Fruit fly (Drosophila melanogaster) whole organism, embryonic: Measurements from ENCODE around the gene Acp62F.

Experiments
- Abd-B ChIP-seq: fragments of 200-800 bp; sonication (Bioruptor generic); optimal IDR thresholded peaks from 2 replicates; lab custom pipeline; 2018; ENCODE audit warnings: missing biosample characterization, mild to moderate bottlenecking, missing genetic modification characterization, moderate library complexity
- B-H1 ChIP-seq: fragments of 200-800 bp; sonication (Bioruptor generic); IDR thresholded peaks from 3 replicates; pipeline ENCODE4 v1.3.6; 2022; ENCODE audit warnings: missing biosample characterization, missing genetic modification characterization
- Bdp1 ChIP-seq: fragments of 200-800 bp; sonication (Bioruptor generic); optimal IDR thresholded peaks from 3 replicates; lab custom pipeline; 2016; ENCODE audit warnings: missing biosample characterization, missing genetic modification characterization
- Blimp-1 ChIP-seq: fragments of 200-800 bp; sonication (Bioruptor generic); optimal IDR thresholded peaks from 3 replicates; lab custom pipeline; 2018; ENCODE audit warnings: missing biosample characterization, missing genetic modification characterization, mild to moderate bottlenecking, moderate library complexity, missing genetic modification reagents
- BtbVII ChIP-seq: fragments of 200-800 bp; sonication (Bioruptor generic); optimal IDR thresholded peaks from 3 replicates; lab custom pipeline; 2017; ENCODE audit warnings: missing biosample characterization, mild to moderate bottlenecking, missing genetic modification characterization
- CG10654 ChIP-seq: fragments of 200-800 bp; sonication (Bioruptor generic); optimal IDR thresholded peaks from 2 replicates; lab custom pipeline; 2016; ENCODE audit warnings: missing biosample characterization, missing genetic modification characterization
- CG11398 ChIP-seq: fragments of 200-800 bp; sonication (Bioruptor generic); optimal IDR thresholded peaks from 2 replicates; lab custom pipeline; 2016; ENCODE audit warnings: missing biosample characterization, missing genetic modification characterization
- CG11723 ChIP-seq: fragments of 200-800 bp; sonication (Bioruptor generic); optimal IDR thresholded peaks from 2 replicates; lab custom pipeline; 2017; ENCODE audit warnings: missing biosample characterization, mild to moderate bottlenecking, missing genetic modification characterization
- CG12104 ChIP-seq: fragments of 200-800 bp; sonication (Bioruptor generic); optimal IDR thresholded peaks from 3 replicates; lab custom pipeline; 2016; ENCODE audit warnings: missing biosample characterization, missing genetic modification characterization
- CG12942 ChIP-seq: fragments of 200-800 bp; sonication (Bioruptor generic); optimal IDR thresholded peaks from 3 replicates; lab custom pipeline; 2016; ENCODE audit warnings: missing biosample characterization, missing genetic modification characterization
- CG14860 ChIP-seq: fragments of 200-800 bp; sonication (Bioruptor generic); IDR thresholded peaks from 3 replicates; pipeline ENCODE4 v1.3.6; 2022; ENCODE audit warnings: missing biosample characterization, missing genetic modification characterization; ENCODE audit not compliant: partially characterized antibody
- CG17359 ChIP-seq: fragments of 200-800 bp; sonication (Bioruptor generic); optimal IDR thresholded peaks from 3 replicates; lab custom pipeline; 2018; ENCODE audit warnings: missing biosample characterization, mild to moderate bottlenecking, missing genetic modification characterization, moderate library complexity
- CG3407 ChIP-seq: fragments of 200-800 bp; sonication (Bioruptor generic); optimal IDR thresholded peaks from 2 replicates; lab custom pipeline; 2018; ENCODE audit warnings: missing biosample characterization, mild to moderate bottlenecking, missing genetic modification characterization
- CG3995 ChIP-seq: fragments of 200-800 bp; sonication (Bioruptor generic); optimal IDR thresholded peaks from 3 replicates; lab custom pipeline; 2016; ENCODE audit warnings: missing biosample characterization, missing genetic modification characterization
- CG6683 ChIP-seq: fragments of 200-800 bp; sonication (Bioruptor generic); optimal IDR thresholded peaks from 2 replicates; lab custom pipeline; 2017; ENCODE audit warnings: missing biosample characterization, mild to moderate bottlenecking, missing genetic modification characterization, missing genetic modification reagents
- CG6765 ChIP-seq: fragments of 200-800 bp; sonication (Bioruptor generic); optimal IDR thresholded peaks from 3 replicates; lab custom pipeline; 2017; ENCODE audit warnings: missing biosample characterization, mild to moderate bottlenecking, missing genetic modification characterization
- CG8478 ChIP-seq: fragments of >200 bp; optimal IDR thresholded peaks from 2 replicates; lab custom pipeline; 2018
- CG9609 ChIP-seq: fragments of 200-800 bp; sonication (Bioruptor generic); optimal IDR thresholded peaks from 3 replicates; lab custom pipeline; 2016; ENCODE audit warnings: missing biosample characterization, missing genetic modification characterization
- CG9876 ChIP-seq: fragments of 200-800 bp; sonication (Bioruptor generic); optimal IDR thresholded peaks from 2 replicates; lab custom pipeline; 2016; ENCODE audit warnings: missing biosample characterization, missing genetic modification characterization
- Dbx ChIP-seq: fragments of 200-800 bp; sonication (Bioruptor generic); IDR thresholded peaks from 3 replicates; pipeline ENCODE4 v1.3.6; 2022; ENCODE audit warnings: missing biosample characterization, missing genetic modification characterization
- Dip2 ChIP-seq: fragments of 200-800 bp; sonication (Bioruptor generic); IDR thresholded peaks from 2 replicates; pipeline ENCODE4 v1.3.6; 2022; ENCODE audit warnings: missing biosample characterization, missing genetic modification characterization
- Hr3 ChIP-seq: fragments of 200-800 bp; sonication (Bioruptor generic); optimal IDR thresholded peaks from 3 replicates; lab custom pipeline; 2016; ENCODE audit warnings: missing biosample characterization, missing genetic modification characterization
- MTF-1 ChIP-seq: fragments of 200-800 bp; sonication (Bioruptor generic); optimal IDR thresholded peaks from 2 replicates; lab custom pipeline; 2018; ENCODE audit warnings: missing biosample characterization, mild to moderate bottlenecking, missing genetic modification characterization, borderline replicate concordance
- Mad ChIP-seq: fragments of 200-800 bp; sonication (Bioruptor generic); optimal IDR thresholded peaks from 2 replicates; lab custom pipeline; 2016; ENCODE audit warnings: missing biosample characterization, missing genetic modification characterization
- Mrtf ChIP-seq: fragments of 200-800 bp; sonication (Bioruptor generic); IDR thresholded peaks from 3 replicates; pipeline ENCODE4 v1.3.6; 2022; ENCODE audit warnings: missing biosample characterization, missing genetic modification characterization
- Rfx ChIP-seq: fragments of 200-800 bp; sonication (Bioruptor generic); IDR thresholded peaks from 2 replicates; pipeline ENCODE4 v1.3.6; 2022; ENCODE audit warnings: missing biosample characterization, missing genetic modification characterization
- az2 ChIP-seq: fragments of 200-800 bp; sonication (Bioruptor generic); optimal IDR thresholded peaks from 3 replicates; lab custom pipeline; 2016; ENCODE audit warnings: missing biosample characterization, missing genetic modification characterization
- bcd ChIP-seq: fragments of 200-800 bp; sonication (Bioruptor generic); optimal IDR thresholded peaks from 2 replicates; lab custom pipeline; 2017; ENCODE audit warnings: missing biosample characterization, mild to moderate bottlenecking, missing genetic modification characterization
- cato ChIP-seq: fragments of 200-800 bp; sonication (Bioruptor generic); optimal IDR thresholded peaks from 2 replicates; lab custom pipeline; 2016; ENCODE audit warnings: missing biosample characterization, missing genetic modification characterization, borderline replicate concordance
- chif ChIP-seq, 2 experiments: fragments of 200-800 bp; sonication (Bioruptor generic); optimal IDR thresholded peaks; 3 replicates each; lab custom pipeline; 2016; ENCODE audit warnings: missing biosample characterization in 2 of 2, missing genetic modification characterization in 2 of 2
- chinmo ChIP-seq: fragments of 200-800 bp; sonication (Bioruptor generic); IDR thresholded peaks from 4 replicates; pipeline ENCODE4 v1.3.6; 2022; ENCODE audit warnings: missing biosample characterization, missing genetic modification characterization; ENCODE audit not compliant: partially characterized antibody
- chm ChIP-seq: fragments of 200-800 bp; sonication (Bioruptor generic); IDR thresholded peaks from 2 replicates; pipeline ENCODE4 v1.3.6; 2022; ENCODE audit warnings: missing biosample characterization, missing genetic modification characterization
- chn ChIP-seq: fragments of 200-800 bp; sonication (Bioruptor generic); optimal IDR thresholded peaks from 2 replicates; lab custom pipeline; 2016; ENCODE audit warnings: missing biosample characterization, missing genetic modification characterization
- croc ChIP-seq: fragments of 200-800 bp; sonication (Bioruptor generic); conservative IDR thresholded peaks from 3 replicates; pipeline ENCODE4 v1.3.6; 2022; ENCODE audit warnings: missing biosample characterization, missing genetic modification characterization
- ems ChIP-seq: fragments of 200-800 bp; sonication (Bioruptor generic); optimal IDR thresholded peaks from 3 replicates; lab custom pipeline; 2016; ENCODE audit warnings: missing biosample characterization, missing genetic modification characterization
- en ChIP-seq: fragments of 200-800 bp; sonication (Bioruptor generic); optimal IDR thresholded peaks from 2 replicates; lab custom pipeline; 2016; ENCODE audit warnings: missing biosample characterization, missing genetic modification characterization
- fd3F ChIP-seq: fragments of 200-800 bp; sonication (Bioruptor generic); optimal IDR thresholded peaks from 2 replicates; lab custom pipeline; 2018; ENCODE audit warnings: missing biosample characterization, mild to moderate bottlenecking, missing genetic modification characterization, moderate library complexity
- fd96Cb ChIP-seq: fragments of 200-800 bp; sonication (Bioruptor generic); optimal IDR thresholded peaks from 2 replicates; lab custom pipeline; 2018; ENCODE audit warnings: missing biosample characterization, mild to moderate bottlenecking, missing genetic modification characterization, moderate library complexity
- fru ChIP-seq: fragments of >200 bp; optimal IDR thresholded peaks from 2 replicates; lab custom pipeline; 2017
- gro ChIP-seq: fragments of 200-800 bp; sonication (Bioruptor generic); optimal IDR thresholded peaks from 2 replicates; lab custom pipeline; 2016; ENCODE audit warnings: missing biosample characterization, missing genetic modification characterization
- jumu ChIP-seq: fragments of 200-800 bp; sonication (Bioruptor generic); optimal IDR thresholded peaks from 3 replicates; lab custom pipeline; 2016; ENCODE audit warnings: missing biosample characterization, missing genetic modification characterization
- lmd ChIP-seq: fragments of 200-800 bp; sonication (Bioruptor generic); IDR thresholded peaks from 2 replicates; pipeline ENCODE4 v1.3.6; 2022; ENCODE audit warnings: missing biosample characterization, missing genetic modification characterization
- odd ChIP-seq: fragments of 200-800 bp; sonication (Bioruptor generic); optimal IDR thresholded peaks from 2 replicates; lab custom pipeline; 2017; ENCODE audit warnings: missing biosample characterization, mild to moderate bottlenecking, missing genetic modification characterization
- onecut ChIP-seq: fragments of 200-800 bp; sonication (Bioruptor generic); IDR thresholded peaks from 2 replicates; pipeline ENCODE4 v1.3.6; 2022; ENCODE audit warnings: missing biosample characterization, missing genetic modification characterization
- pb ChIP-seq: fragments of 200-800 bp; sonication (Bioruptor generic); optimal IDR thresholded peaks from 3 replicates; lab custom pipeline; 2016; ENCODE audit warnings: missing biosample characterization, missing genetic modification characterization
- row ChIP-seq: fragments of 200-800 bp; sonication (Bioruptor generic); IDR thresholded peaks from 3 replicates; pipeline ENCODE4 v1.3.6; 2022; ENCODE audit warnings: missing biosample characterization, missing genetic modification characterization
- run ChIP-seq: fragments of 200-800 bp; sonication (Bioruptor generic); optimal IDR thresholded peaks from 3 replicates; lab custom pipeline; 2018; ENCODE audit warnings: missing biosample characterization, mild to moderate bottlenecking, missing genetic modification characterization
- shn ChIP-seq: fragments of 200-800 bp; sonication (Bioruptor generic); optimal IDR thresholded peaks from 3 replicates; lab custom pipeline; 2016; ENCODE audit warnings: missing biosample characterization, missing genetic modification characterization
- sr ChIP-seq: fragments of 200-800 bp; sonication (Bioruptor generic); IDR thresholded peaks from 3 replicates; pipeline ENCODE4 v1.3.6; 2022; ENCODE audit warnings: missing biosample characterization, missing genetic modification characterization
- tio ChIP-seq: fragments of 200-800 bp; sonication (Bioruptor generic); optimal IDR thresholded peaks from 2 replicates; lab custom pipeline; 2017; ENCODE audit warnings: missing biosample characterization, missing genetic modification characterization, inconsistent platforms
- vnd ChIP-seq: fragments of 200-800 bp; sonication (Bioruptor generic); IDR thresholded peaks from 3 replicates; pipeline ENCODE4 v1.3.6; 2022; ENCODE audit warnings: missing biosample characterization, missing genetic modification characterization; ENCODE audit not compliant: partially characterized antibody
- vvl ChIP-seq: fragments of 200-800 bp; sonication (Bioruptor generic); IDR thresholded peaks from 2 replicates; pipeline ENCODE4 v1.3.6; 2022; ENCODE audit warnings: missing biosample characterization, missing genetic modification characterization

Gene Acp62F

dm6 chr3L:2733208-2733607, 6.3 kb upstream of the Acp62F start (continued):
- peak; percentile 70 for TF ChIP-seq CG9609
- peak; percentile 27 for TF ChIP-seq Bdp1 (GFP tag; lab: Kevin White, UChicago)
- TF ChIP-seq CG3407 (GFP tag; lab: Kevin White, UChicago) = peak; percentile 5
- TF ChIP-seq onecut (GFP tag; lab: Robert Waterston, UW) = peak; percentile 20; the same call in 1 of the 2 replicates
- TF ChIP-seq Abd-B (GFP tag; lab: Kevin White, UChicago) = peak; percentile 79
- no peak for TF ChIP-seq Dip2 (GFP tag; lab: Robert Waterston, UW)
- TF ChIP-seq CG11398 (GFP tag; lab: Kevin White, UChicago) = peak; percentile 26
- TF ChIP-seq CG6765 (GFP tag; lab: Kevin White, UChicago) = no peak
- TF ChIP-seq bcd = peak; percentile 47
- no peak for TF ChIP-seq vnd (GFP tag; lab: Robert Waterston, UW)
- TF ChIP-seq sr = peak; percentile 34; the same call in 1 of the 3 replicates
- peak; percentile 51 for TF ChIP-seq chn
- peak; percentile 39 for TF ChIP-seq Mad (GFP tag; lab: Kevin White, UChicago)
- TF ChIP-seq shn (GFP tag; lab: Kevin White, UChicago) = peak; percentile 63
- peak; percentile 67 for TF ChIP-seq ems (GFP tag; lab: Kevin White, UChicago)
- peak; percentile 37 for TF ChIP-seq gro (GFP tag; lab: Kevin White, UChicago)
- peak; percentile 55 for TF ChIP-seq CG17359 (tag; lab: Kevin White, UChicago)
- peak; percentile 17 for TF ChIP-seq CG6683 (GFP tag; lab: Kevin White, UChicago)
- TF ChIP-seq run (tag; lab: Kevin White, UChicago) = no peak
- no peak for TF ChIP-seq CG14860 (GFP tag; lab: Robert Waterston, UW)
- peak; percentile 19 for TF ChIP-seq CG11723 (GFP tag; lab: Kevin White, UChicago)
- peak; percentile 55; the same call in 1 of the 3 replicates for TF ChIP-seq Dbx
- no peak for TF ChIP-seq MTF-1 (GFP tag; lab: Kevin White, UChicago)
- TF ChIP-seq Mrtf (GFP tag; lab: Robert Waterston, UW) = peak; percentile 83
- TF ChIP-seq CG8478 (lab: Kevin White, UChicago) = no peak
- TF ChIP-seq odd (GFP tag; lab: Kevin White, UChicago) = peak; percentile 27
- peak; percentile 42 for TF ChIP-seq jumu (GFP tag; lab: Kevin White, UChicago)
- peak; percentile 23 for TF ChIP-seq CG3995
- TF ChIP-seq Blimp-1 = peak; percentile 64
- no peak for TF ChIP-seq fru (lab: Kevin White, UChicago)
- peak; percentile 61 to 69 for TF ChIP-seq chif (GFP tag; optimal IDR thresholded peaks at IDR 0.05; lab: Kevin White, UChicago)
- TF ChIP-seq croc = no peak
- TF ChIP-seq pb (GFP tag; lab: Kevin White, UChicago) = peak; percentile 25
- TF ChIP-seq cato (GFP tag; lab: Kevin White, UChicago) = no peak
- TF ChIP-seq Hr3 (GFP tag; lab: Kevin White, UChicago) = peak; percentile 48
- peak; percentile 68 for TF ChIP-seq tio (GFP tag; lab: Kevin White, UChicago)
- peak; percentile 81 for TF ChIP-seq lmd (GFP tag; lab: Robert Waterston, UW)
- peak; percentile 34 for TF ChIP-seq CG12104 (GFP tag; lab: Kevin White, UChicago)
- peak; percentile 51 for TF ChIP-seq CG10654 (GFP tag; lab: Kevin White, UChicago)
- TF ChIP-seq row (GFP tag; lab: Robert Waterston, UW) = peak; percentile 78
- peak; percentile 38 for TF ChIP-seq CG9876 (GFP tag; lab: Kevin White, UChicago)
- peak; percentile 92 for TF ChIP-seq Rfx (GFP tag; lab: Robert Waterston, UW)
- peak; percentile 53 for TF ChIP-seq CG12942 (GFP tag; lab: Kevin White, UChicago)
- TF ChIP-seq vvl (GFP tag; lab: Robert Waterston, UW) = peak; percentile 78
- TF ChIP-seq fd3F (GFP tag; lab: Kevin White, UChicago) = peak; percentile 69
- peak; percentile 65 for TF ChIP-seq az2 (GFP tag; lab: Kevin White, UChicago)
- peak; percentile 68; the same call in 1 of the 2 replicates for TF ChIP-seq chm
- peak; percentile 51 for TF ChIP-seq BtbVII (GFP tag; lab: Kevin White, UChicago)
- TF ChIP-seq B-H1 (GFP tag; lab: Robert Waterston, UW) = peak; percentile 34; the same call in 1 of the 3 replicates
- TF ChIP-seq chinmo = no peak
- peak; percentile 4 for TF ChIP-seq en (GFP tag; lab: Kevin White, UChicago)
- TF ChIP-seq fd96Cb = peak; percentile 60
